Worm (Caenorhabditis elegans) whole organism, late embryonic: ENCODE measurements around the gene brd-1.

Experiments used
- C08G9.2 ChIP-seq: sonication (generic microtip); optimal IDR thresholded peaks from 2 replicates; lab custom pipeline; 2016; ENCODE audit warnings: mild to moderate bottlenecking, missing genetic modification characterization, moderate library complexity, missing compliant biosample characterization
- C38D4.7 ChIP-seq: fragments of 200-800 bp; sonication (Bioruptor generic); optimal IDR thresholded peaks from 2 replicates; lab custom pipeline; 2018; ENCODE audit warnings: mild to moderate bottlenecking, missing genetic modification characterization, moderate library complexity, missing compliant biosample characterization
- T23F11.4 ChIP-seq: fragments of 200-800 bp; sonication (Bioruptor generic); optimal IDR thresholded peaks from 2 replicates; lab custom pipeline; 2018; ENCODE audit warnings: mild to moderate bottlenecking, missing genetic modification characterization, missing compliant biosample characterization
- Y22D7AL.16 ChIP-seq: sonication (generic microtip); optimal IDR thresholded peaks from 2 replicates; lab custom pipeline; 2016; ENCODE audit warnings: missing genetic modification characterization, missing compliant biosample characterization
- ahr-1 ChIP-seq: sonication (generic microtip); optimal IDR thresholded peaks from 2 replicates; lab custom pipeline; 2016; ENCODE audit warnings: missing genetic modification characterization, missing compliant biosample characterization
- ceh-14 ChIP-seq: sonication (generic microtip); optimal IDR thresholded peaks from 2 replicates; lab custom pipeline; 2016; ENCODE audit warnings: missing genotype, missing genetic modification characterization, missing compliant biosample characterization
- ceh-2 ChIP-seq: sonication (generic microtip); optimal IDR thresholded peaks from 2 replicates; lab custom pipeline; 2016; ENCODE audit warnings: missing genotype, missing genetic modification characterization, missing compliant biosample characterization
- ceh-30 ChIP-seq: fragments of 150-350 bp; optimal IDR thresholded peaks from 2 replicates; lab custom pipeline; 2014; ENCODE audit warnings: missing biosample characterization, missing genetic modification characterization
- ceh-31 ChIP-seq: sonication (generic microtip); optimal IDR thresholded peaks from 2 replicates; lab custom pipeline; 2016; ENCODE audit warnings: missing genetic modification characterization, missing compliant biosample characterization
- ceh-34 ChIP-seq: sonication (generic microtip); optimal IDR thresholded peaks from 2 replicates; lab custom pipeline; 2016; ENCODE audit warnings: mild to moderate bottlenecking, missing genetic modification characterization, missing compliant biosample characterization
- che-1 ChIP-seq: sonication (generic microtip); optimal IDR thresholded peaks from 2 replicates; lab custom pipeline; 2016; ENCODE audit warnings: mild to moderate bottlenecking, missing genetic modification characterization, missing compliant biosample characterization
- elt-2 ChIP-seq: sonication (generic microtip); optimal IDR thresholded peaks from 2 replicates; lab custom pipeline; 2016; ENCODE audit warnings: missing genetic modification reagents, missing genetic modification characterization, missing compliant biosample characterization
- elt-4 ChIP-seq: sonication (generic microtip); optimal IDR thresholded peaks from 2 replicates; lab custom pipeline; 2016; ENCODE audit warnings: missing genetic modification characterization, missing compliant biosample characterization
- ets-4 ChIP-seq: sonication (generic microtip); optimal IDR thresholded peaks from 2 replicates; lab custom pipeline; 2016; ENCODE audit warnings: missing genetic modification characterization, missing compliant biosample characterization
- eyg-1 ChIP-seq: sonication (generic microtip); optimal IDR thresholded peaks from 2 replicates; lab custom pipeline; 2016; ENCODE audit warnings: missing genotype, missing genetic modification characterization, missing compliant biosample characterization
- gmeb-2 ChIP-seq: sonication (generic microtip); optimal IDR thresholded peaks from 2 replicates; lab custom pipeline; 2016; ENCODE audit warnings: missing genetic modification characterization, inconsistent platforms, missing compliant biosample characterization
- hlh-15 ChIP-seq: sonication (generic microtip); optimal IDR thresholded peaks from 2 replicates; lab custom pipeline; 2016; ENCODE audit warnings: missing genetic modification characterization, missing compliant biosample characterization
- hlh-30 ChIP-seq: sonication (generic microtip); optimal IDR thresholded peaks from 2 replicates; lab custom pipeline; 2017; ENCODE audit warnings: antibody characterized with exemption, missing genetic modification characterization, missing compliant biosample characterization; ENCODE audit not compliant: insufficient read depth
- hlh-8 ChIP-seq: sonication (generic microtip); optimal IDR thresholded peaks from 2 replicates; lab custom pipeline; 2016; ENCODE audit warnings: missing genotype, missing genetic modification characterization, missing compliant biosample characterization
- lim-6 ChIP-seq: sonication (generic microtip); optimal IDR thresholded peaks from 2 replicates; lab custom pipeline; 2016; ENCODE audit warnings: missing genetic modification characterization, missing compliant biosample characterization
- lin-11 ChIP-seq: fragments of 200-800 bp; sonication (Bioruptor generic); optimal IDR thresholded peaks from 2 replicates; lab custom pipeline; 2018; ENCODE audit warnings: mild to moderate bottlenecking, missing genetic modification characterization, missing compliant biosample characterization
- madf-2 ChIP-seq: sonication (generic microtip); optimal IDR thresholded peaks from 2 replicates; lab custom pipeline; 2017; ENCODE audit warnings: missing genetic modification characterization, missing compliant biosample characterization
- mec-3 ChIP-seq: sonication (generic microtip); optimal IDR thresholded peaks from 2 replicates; lab custom pipeline; 2016; ENCODE audit warnings: borderline replicate concordance, missing genetic modification characterization, missing compliant biosample characterization
- nfya-1 ChIP-seq: sonication (generic microtip); optimal IDR thresholded peaks from 2 replicates; lab custom pipeline; 2017; ENCODE audit warnings: missing genetic modification characterization, mild to moderate bottlenecking, missing compliant biosample characterization, antibody characterized with exemption, moderate library complexity
- pag-3 ChIP-seq: sonication (generic microtip); optimal IDR thresholded peaks from 2 replicates; lab custom pipeline; 2016; ENCODE audit warnings: missing compliant biosample characterization, missing genetic modification characterization, borderline replicate concordance
- pha-2 ChIP-seq: sonication (generic microtip); optimal IDR thresholded peaks from 2 replicates; lab custom pipeline; 2017; ENCODE audit warnings: mild to moderate bottlenecking, missing genetic modification characterization, missing compliant biosample characterization
- pha-4 ChIP-seq: fragments of 150-350 bp; optimal IDR thresholded peaks from 2 replicates; lab custom pipeline; 2018; ENCODE audit warnings: missing biosample characterization, missing genetic modification reagents, missing genetic modification characterization
- pqm-1 ChIP-seq: sonication (generic microtip); optimal IDR thresholded peaks from 2 replicates; lab custom pipeline; 2016; ENCODE audit warnings: missing genetic modification characterization, missing compliant biosample characterization
- sdc-2 ChIP-seq: sonication (generic microtip); optimal IDR thresholded peaks from 2 replicates; lab custom pipeline; 2016; ENCODE audit warnings: missing genotype, missing genetic modification characterization, missing compliant biosample characterization
- sox-2 ChIP-seq: fragments of 200-800 bp; sonication (Bioruptor generic); IDR thresholded peaks from 2 replicates; pipeline ENCODE4 v1.3.6; 2022; ENCODE audit warnings: missing genetic modification reagents, missing genetic modification characterization, missing compliant biosample characterization
- tbx-7 ChIP-seq: sonication (generic microtip); optimal IDR thresholded peaks from 2 replicates; lab custom pipeline; 2016; ENCODE audit warnings: missing genotype, missing genetic modification characterization, missing compliant biosample characterization
- zip-5 ChIP-seq: sonication (generic microtip); optimal IDR thresholded peaks from 2 replicates; lab custom pipeline; 2016; ENCODE audit warnings: missing genetic modification characterization, missing compliant biosample characterization
- ztf-16 ChIP-seq: sonication (generic microtip); optimal IDR thresholded peaks from 2 replicates; lab custom pipeline; 2017; ENCODE audit warnings: missing genetic modification characterization, missing compliant biosample characterization

Gene brd-1

DNA sequence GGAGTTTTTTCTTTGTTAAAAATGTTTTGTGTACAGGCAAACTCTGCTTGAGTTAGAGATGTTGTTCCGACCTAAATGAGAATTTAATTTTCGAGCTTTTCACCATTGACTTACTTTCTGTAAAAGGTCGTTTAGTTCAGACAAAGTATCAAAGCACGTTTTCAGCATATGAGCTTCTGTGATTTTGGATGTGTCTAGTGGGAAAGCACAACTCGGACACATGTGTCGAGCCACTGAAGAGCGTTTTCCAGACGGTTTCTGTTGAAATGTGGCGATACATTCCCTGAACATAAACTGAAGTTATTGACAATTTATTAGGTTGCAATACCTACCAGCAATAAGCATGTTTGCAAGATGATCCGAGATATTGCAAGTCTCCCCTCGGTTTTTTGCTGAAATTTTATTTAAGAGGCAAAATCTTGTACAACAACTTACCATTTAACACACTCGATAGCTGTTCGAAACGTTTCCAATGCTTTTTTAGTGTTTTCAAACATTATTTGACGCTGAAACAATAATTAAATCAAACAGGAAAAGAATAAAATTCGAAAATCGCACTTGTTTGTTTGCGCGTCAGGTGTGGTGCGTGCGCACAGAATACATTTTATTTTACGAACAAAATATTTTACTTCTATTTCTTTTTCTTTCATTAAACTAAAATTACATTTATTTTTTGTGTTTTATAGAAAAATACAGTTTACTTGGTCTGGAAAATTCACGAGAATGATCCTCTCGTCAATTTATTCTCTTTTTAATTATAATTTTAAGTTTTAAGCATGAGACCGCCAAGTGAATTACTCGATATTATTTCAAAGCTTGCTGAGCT lies at the start of gene brd-1, which contains the start of gene K04C2.2:
Gene brd-1 (minus strand): TSS at position 506 of the 826 bp plus-strand sequence.
Gene K04C2.2 (plus strand): TSS at position 776 of the 826 bp plus-strand sequence.
- TF ChIP-seq elt-4 (tag; lab: Kevin White, UChicago) (no peak), ahr-1 (tag; lab: Kevin White, UChicago) (no peak), hlh-30 (tag; lab: Kevin White, UChicago) (no peak), ets-4 (tag; lab: Kevin White, UChicago) (no peak), C08G9.2 (no peak), pqm-1 (tag; lab: Kevin White, UChicago) (no peak), ceh-2 (no peak), lin-11 (no peak), sox-2 (GFP tag; lab: Robert Waterston, UW) (no peak), C38D4.7 (GFP tag; lab: Kevin White, UChicago) (no peak), che-1 (no peak), ceh-34 (tag; lab: Kevin White, UChicago) (no peak), tbx-7 (tag; lab: Kevin White, UChicago) (no peak), pag-3 (tag; lab: Kevin White, UChicago) (no peak)

- TF ChIP-seq lin-11 (no peak), ceh-31 (tag; lab: Kevin White, UChicago) (no peak), ztf-16 (tag; lab: Kevin White, UChicago) (no peak), madf-2 (tag; lab: Kevin White, UChicago) (no peak), lim-6 (tag; lab: Kevin White, UChicago) (no peak), ceh-2 (no peak), eyg-1 (no peak), zip-5 (tag; lab: Kevin White, UChicago) (no peak)
- TF ChIP-seq, all 69 proteins: peak for 0
Measured at ce11 chrIII:6935269-6936017, 46.1 kb upstream of the brd-1 start, which contains the start of the genes F57B9.8 and coq-2. Gene F57B9.8 (minus strand): TSS chrIII:6935319. Gene coq-2 (plus strand): TSS chrIII:6935967.

DNA sequence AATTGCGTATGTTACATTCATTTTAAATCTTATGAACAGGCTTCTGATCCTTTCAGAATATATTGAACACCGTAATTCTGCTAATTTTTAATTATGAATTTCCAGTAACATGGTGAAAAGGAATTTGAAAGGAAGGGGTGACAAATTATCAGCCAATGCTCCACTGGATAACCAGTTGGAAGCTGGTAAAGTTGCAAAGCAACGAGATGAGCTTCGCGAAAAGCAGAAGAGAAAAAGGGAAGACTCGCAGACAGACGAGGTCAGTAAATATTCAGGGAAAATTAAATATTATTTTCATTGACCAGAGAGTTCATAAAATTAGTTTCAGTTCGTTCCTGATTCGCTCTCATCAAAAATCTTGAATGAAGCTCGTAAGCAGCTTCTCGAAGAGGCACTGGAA lies 42.6 kb upstream of the brd-1 start, which contains the start of gene byn-1:
Gene byn-1 (plus strand): TSS at position 106 of the 400 bp plus-strand sequence.
- TF ChIP-seq pha-4 = no peak

ce11 chrIII:6929558-6930167 lies 40.4 kb upstream of the brd-1 start, which contains the start of gene inf-1:
Gene inf-1 (plus strand): TSS chrIII:6930134.
- TF ChIP-seq ceh-30 (tag; lab: Kevin White, UChicago) (no peak), pha-4 (no peak), sdc-2 (tag; lab: Kevin White, UChicago) (no peak), hlh-15 (no peak), sox-2 (GFP tag; lab: Robert Waterston, UW) (no peak), ceh-14 (no peak), mec-3 (tag; lab: Kevin White, UChicago) (no peak), nfya-1 (no peak), Y22D7AL.16 (tag; lab: Kevin White, UChicago) (no peak), hlh-8 (tag; lab: Kevin White, UChicago) (no peak), gmeb-2 (tag; lab: Kevin White, UChicago) (no peak), T23F11.4 (GFP tag; lab: Kevin White, UChicago) (no peak), ztf-16 (tag; lab: Kevin White, UChicago) (no peak), pag-3 (tag; lab: Kevin White, UChicago) (no peak), pha-2 (tag; lab: Kevin White, UChicago) (no peak), hlh-30 (tag; lab: Kevin White, UChicago) (no peak), ceh-31 (tag; lab: Kevin White, UChicago) (no peak), elt-2 (no peak)
- TF ChIP-seq, all 69 proteins: peak for 0
